Worm (Caenorhabditis elegans) whole organism, L1 larva: Measurements from ENCODE around the gene pal-1.

Source experiments
- C16A3.4 ChIP-seq: fragments of 150-350 bp; optimal IDR thresholded peaks from 2 replicates; lab custom pipeline; 2014; ENCODE audit warnings: missing biosample characterization, missing genetic modification characterization
- C34B4.2 ChIP-seq: sonication (generic microtip); optimal IDR thresholded peaks from 2 replicates; lab custom pipeline; 2017; ENCODE audit warnings: mild to moderate bottlenecking, missing genetic modification characterization, missing compliant biosample characterization
- alr-1 ChIP-seq: fragments of 200-800 bp; sonication (Bioruptor generic); optimal IDR thresholded peaks from 2 replicates; lab custom pipeline; 2018; ENCODE audit warnings: borderline replicate concordance, mild to moderate bottlenecking, missing genetic modification characterization, missing compliant biosample characterization
- aly-2 ChIP-seq: fragments of 150-350 bp; optimal IDR thresholded peaks from 2 replicates; lab custom pipeline; 2014; ENCODE audit warnings: missing biosample characterization, missing genetic modification characterization
- ama-1 ChIP-seq: fragments of 150-350 bp; optimal IDR thresholded peaks from 2 replicates; lab custom pipeline; 2014
- blmp-1 ChIP-seq: fragments of 150-350 bp; optimal IDR thresholded peaks from 2 replicates; lab custom pipeline; 2014; ENCODE audit warnings: missing biosample characterization, missing genetic modification characterization
- ceh-8 ChIP-seq: fragments of 200-800 bp; sonication (Bioruptor generic); optimal IDR thresholded peaks from 2 replicates; lab custom pipeline; 2018; ENCODE audit warnings: mild to moderate bottlenecking, missing genetic modification characterization, moderate library complexity, missing compliant biosample characterization
- ceh-88 ChIP-seq: fragments of 200-800 bp; sonication (Bioruptor generic); IDR thresholded peaks from 2 replicates; pipeline ENCODE4 v1.3.6; 2022; ENCODE audit warnings: missing genetic modification characterization, missing compliant biosample characterization
- ceh-90 ChIP-seq: sonication (generic microtip); optimal IDR thresholded peaks from 2 replicates; lab custom pipeline; 2016; ENCODE audit warnings: missing genetic modification characterization, missing compliant biosample characterization
- dsc-1 ChIP-seq: sonication (generic microtip); optimal IDR thresholded peaks from 2 replicates; lab custom pipeline; 2016; ENCODE audit warnings: mild to moderate bottlenecking, missing genetic modification characterization, missing compliant biosample characterization
- efl-3 ChIP-seq: fragments of 200-800 bp; sonication (Bioruptor generic); optimal IDR thresholded peaks from 2 replicates; lab custom pipeline; 2018; ENCODE audit warnings: mild to moderate bottlenecking, missing genetic modification characterization, missing compliant biosample characterization
- egl-13 ChIP-seq: sonication (generic microtip); optimal IDR thresholded peaks from 2 replicates; lab custom pipeline; 2016; ENCODE audit warnings: missing genotype, missing genetic modification reagents, missing genetic modification characterization, missing compliant biosample characterization
- egl-27 ChIP-seq, 2 experiments: fragments of 150-350 bp in 1 of 2; sonication (generic microtip); optimal IDR thresholded peaks; 3 replicates each; lab custom pipeline; 2017 to 2018; ENCODE audit warnings: missing biosample characterization in 2 of 2, missing genetic modification characterization in 2 of 2, missing genetic modification reagents in 2 of 2
- fkh-4 ChIP-seq: sonication (generic microtip); optimal IDR thresholded peaks from 2 replicates; lab custom pipeline; 2016; ENCODE audit warnings: missing compliant biosample characterization, missing genetic modification characterization, borderline replicate concordance
- fkh-8 ChIP-seq: sonication (generic microtip); optimal IDR thresholded peaks from 2 replicates; lab custom pipeline; 2016; ENCODE audit warnings: mild to moderate bottlenecking, missing genetic modification characterization, missing compliant biosample characterization
- fos-1 ChIP-seq: fragments of 150-350 bp; optimal IDR thresholded peaks from 2 replicates; lab custom pipeline; 2014; ENCODE audit warnings: missing biosample characterization, missing genetic modification characterization
- grh-1 ChIP-seq: fragments of 200-800 bp; sonication (Bioruptor generic); IDR thresholded peaks from 2 replicates; pipeline ENCODE4 v1.3.6; 2022; ENCODE audit warnings: missing genetic modification reagents, missing genetic modification characterization, missing compliant biosample characterization
- hlh-17 ChIP-seq: fragments of 200-800 bp; sonication (Bioruptor generic); optimal IDR thresholded peaks from 2 replicates; lab custom pipeline; 2018; ENCODE audit warnings: missing genetic modification characterization, mild to moderate bottlenecking, missing compliant biosample characterization, moderate library complexity, borderline replicate concordance
- hlh-4 ChIP-seq: sonication (generic microtip); optimal IDR thresholded peaks from 2 replicates; lab custom pipeline; 2016; ENCODE audit warnings: mild to moderate bottlenecking, missing genetic modification characterization, missing compliant biosample characterization
- isw-1 ChIP-seq: fragments of 200-800 bp; sonication (Bioruptor generic); IDR thresholded peaks from 2 replicates; pipeline ENCODE4 v1.3.6; 2022; ENCODE audit warnings: missing genetic modification characterization, missing compliant biosample characterization
- jun-1 ChIP-seq: fragments of 150-350 bp; optimal IDR thresholded peaks from 2 replicates; lab custom pipeline; 2014; ENCODE audit warnings: missing biosample characterization, missing genetic modification reagents, missing genetic modification characterization
- lin-14 ChIP-seq: fragments of 200-800 bp; sonication (Bioruptor generic); optimal IDR thresholded peaks from 2 replicates; lab custom pipeline; 2018; ENCODE audit warnings: mild to moderate bottlenecking, missing genetic modification characterization, moderate library complexity, missing compliant biosample characterization
- lin-35 ChIP-seq, 2 experiments: fragments of 150-350 bp; optimal IDR thresholded peaks; 2 replicates each; lab custom pipeline; 2014; ENCODE audit warnings: missing biosample characterization in 2 of 2, missing genetic modification characterization in 2 of 2, missing genetic modification reagents in 2 of 2
- lsy-2 ChIP-seq, 2 experiments: fragments of 150-350 bp; optimal IDR thresholded peaks; 2 replicates each; lab custom pipeline; 2014; ENCODE audit warnings: missing biosample characterization in 2 of 2, missing genetic modification characterization in 2 of 2
- mab-9 ChIP-seq: fragments of 200-800 bp; sonication (Bioruptor generic); IDR thresholded peaks from 2 replicates; pipeline ENCODE4 v1.3.6; 2022; ENCODE audit warnings: missing genetic modification reagents, missing genetic modification characterization, missing compliant biosample characterization
- mef-2 ChIP-seq: fragments of 150-350 bp; optimal IDR thresholded peaks from 2 replicates; lab custom pipeline; 2014; ENCODE audit warnings: missing biosample characterization, missing genetic modification characterization
- mep-1 ChIP-seq: fragments of 150-350 bp; optimal IDR thresholded peaks from 2 replicates; lab custom pipeline; 2014; ENCODE audit warnings: missing biosample characterization, missing genetic modification characterization
- nhr-12 ChIP-seq: sonication (generic microtip); optimal IDR thresholded peaks from 2 replicates; lab custom pipeline; 2017; ENCODE audit warnings: missing biosample characterization, missing genetic modification characterization
- nhr-19 ChIP-seq: fragments of 200-800 bp; sonication (Bioruptor generic); conservative IDR thresholded peaks from 2 replicates; pipeline ENCODE4 v1.3.6; 2022; ENCODE audit warnings: missing genetic modification characterization, missing compliant biosample characterization
- nhr-237 ChIP-seq: fragments of 150-350 bp; optimal IDR thresholded peaks from 2 replicates; lab custom pipeline; 2014; ENCODE audit warnings: missing biosample characterization, missing genetic modification characterization
- nhr-28 ChIP-seq: fragments of 150-350 bp; optimal IDR thresholded peaks from 2 replicates; lab custom pipeline; 2014; ENCODE audit warnings: missing biosample characterization, missing genetic modification characterization
- nhr-47 ChIP-seq: sonication (generic microtip); optimal IDR thresholded peaks from 2 replicates; lab custom pipeline; 2016; ENCODE audit warnings: mild to moderate bottlenecking, missing genetic modification characterization, moderate library complexity, missing compliant biosample characterization
- nhr-71 ChIP-seq: sonication (generic microtip); optimal IDR thresholded peaks from 2 replicates; lab custom pipeline; 2016; ENCODE audit warnings: mild to moderate bottlenecking, missing genetic modification characterization, moderate library complexity, missing compliant biosample characterization
- nhr-77 ChIP-seq: fragments of 150-350 bp; optimal IDR thresholded peaks from 2 replicates; lab custom pipeline; 2014; ENCODE audit warnings: missing biosample characterization, missing genetic modification characterization
- nhr-85 ChIP-seq: sonication (generic microtip); peaks from one replicate; lab custom pipeline; 2016; ENCODE audit warnings: missing genetic modification characterization, inconsistent platforms, missing compliant biosample characterization
- nhr-90 ChIP-seq: sonication (generic microtip); optimal IDR thresholded peaks from 2 replicates; lab custom pipeline; 2016; ENCODE audit warnings: mild to moderate bottlenecking, missing genetic modification characterization, missing compliant biosample characterization; ENCODE audit not compliant: poor library complexity
- pag-3 ChIP-seq: sonication (generic microtip); optimal IDR thresholded peaks from 2 replicates; lab custom pipeline; 2017; ENCODE audit warnings: missing genetic modification characterization, mild to moderate bottlenecking, missing compliant biosample characterization, antibody characterized with exemption, borderline replicate concordance; ENCODE audit not compliant: insufficient read depth
- pqm-1 ChIP-seq: sonication (generic microtip); optimal IDR thresholded peaks from 3 replicates; lab custom pipeline; 2017; ENCODE audit warnings: missing biosample characterization, missing genetic modification characterization
- rnt-1 ChIP-seq: sonication (generic microtip); optimal IDR thresholded peaks from 2 replicates; lab custom pipeline; 2016; ENCODE audit warnings: mild to moderate bottlenecking, missing genetic modification characterization, moderate library complexity, missing compliant biosample characterization
- skn-1 ChIP-seq: fragments of 150-350 bp; optimal IDR thresholded peaks from 2 replicates; lab custom pipeline; 2014; ENCODE audit warnings: missing biosample characterization, missing genetic modification characterization
- snu-23 ChIP-seq: sonication (generic microtip); optimal IDR thresholded peaks from 2 replicates; lab custom pipeline; 2016; ENCODE audit warnings: missing genetic modification characterization, missing compliant biosample characterization
- sox-4 ChIP-seq: sonication (generic microtip); optimal IDR thresholded peaks from 2 replicates; lab custom pipeline; 2016; ENCODE audit warnings: missing genetic modification characterization, missing compliant biosample characterization
- sptf-1 ChIP-seq: fragments of 150-350 bp; optimal IDR thresholded peaks from 2 replicates; lab custom pipeline; 2014; ENCODE audit warnings: missing biosample characterization, missing genetic modification characterization
- sup-37 ChIP-seq: fragments of 200-800 bp; sonication (Bioruptor generic); optimal IDR thresholded peaks from 2 replicates; lab custom pipeline; 2018; ENCODE audit warnings: mild to moderate bottlenecking, missing genetic modification characterization, missing compliant biosample characterization
- swsn-7 ChIP-seq: sonication (generic microtip); optimal IDR thresholded peaks from 2 replicates; lab custom pipeline; 2016; ENCODE audit warnings: missing genetic modification characterization, missing compliant biosample characterization
- tlp-1 ChIP-seq: fragments of 150-350 bp; optimal IDR thresholded peaks from 2 replicates; lab custom pipeline; 2014; ENCODE audit warnings: missing biosample characterization, missing genetic modification characterization
- unc-62 ChIP-seq: fragments of 150-350 bp; optimal IDR thresholded peaks from 2 replicates; lab custom pipeline; 2014; ENCODE audit warnings: missing biosample characterization, missing genetic modification reagents, missing genetic modification characterization
- unc-86 ChIP-seq: sonication (generic microtip); optimal IDR thresholded peaks from 2 replicates; lab custom pipeline; 2016; ENCODE audit warnings: missing genetic modification characterization, missing compliant biosample characterization
- vab-15 ChIP-seq: sonication (generic microtip); optimal IDR thresholded peaks from 2 replicates; lab custom pipeline; 2017; ENCODE audit warnings: missing genotype, mild to moderate bottlenecking, missing genetic modification characterization, missing compliant biosample characterization
- zag-1 ChIP-seq: fragments of 150-350 bp; optimal IDR thresholded peaks from 2 replicates; lab custom pipeline; 2014; ENCODE audit warnings: missing biosample characterization, missing genetic modification characterization

pal-1 gene

DNA sequence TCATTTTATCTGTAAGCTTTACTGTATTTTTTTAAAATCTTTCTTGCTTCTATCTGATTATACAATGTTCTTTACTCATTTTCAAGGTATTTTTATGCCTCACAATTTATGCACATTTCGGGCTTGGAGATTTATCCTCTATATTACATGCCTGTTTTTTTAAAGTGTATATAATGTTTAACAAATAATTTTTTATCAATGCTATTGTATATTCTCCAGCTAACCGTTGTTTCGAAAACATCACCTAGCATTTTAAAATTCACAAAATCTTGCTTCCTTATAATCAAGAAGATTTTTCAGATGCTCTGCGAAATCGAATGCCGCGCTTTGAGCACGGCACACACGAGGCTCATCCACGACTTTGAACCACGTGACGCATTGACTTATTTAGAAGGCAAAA lies 42.6 kb upstream of the pal-1 start, which contains the start of gene ced-4:
Gene ced-4 (plus strand): TSS at position 301 of the 400 bp plus-strand sequence.
- TF ChIP-seq dsc-1 (tag; lab: Kevin White, UChicago) (no peak), ceh-90 (tag; lab: Kevin White, UChicago) (no peak), ceh-8 (GFP tag; lab: Kevin White, UChicago) (no peak), grh-1 (GFP tag; lab: Robert Waterston, UW) (no peak), mef-2 (tag; lab: Kevin White, UChicago) (no peak), tlp-1 (tag; lab: Kevin White, UChicago) (no peak), sup-37 (no peak), aly-2 (tag; lab: Kevin White, UChicago) (no peak), isw-1 (no peak), nhr-28 (tag; lab: Kevin White, UChicago) (no peak), fos-1 (tag; lab: Kevin White, UChicago) (no peak), egl-27 (tag; optimal IDR thresholded peaks at IDR 0.05; lab: Kevin White, UChicago) (no peak), nhr-90 (no peak), skn-1 (tag; lab: Kevin White, UChicago) (no peak), vab-15 (no peak), mep-1 (tag; lab: Kevin White, UChicago) (no peak), lsy-2 (tag; optimal IDR thresholded peaks at IDR 0.05; lab: Kevin White, UChicago) (no peak), C34B4.2 (tag; lab: Kevin White, UChicago) (no peak), nhr-47 (tag; lab: Kevin White, UChicago) (no peak), C16A3.4 (no peak)
- TF ChIP-seq, all 84 proteins: peak for 0

DNA sequence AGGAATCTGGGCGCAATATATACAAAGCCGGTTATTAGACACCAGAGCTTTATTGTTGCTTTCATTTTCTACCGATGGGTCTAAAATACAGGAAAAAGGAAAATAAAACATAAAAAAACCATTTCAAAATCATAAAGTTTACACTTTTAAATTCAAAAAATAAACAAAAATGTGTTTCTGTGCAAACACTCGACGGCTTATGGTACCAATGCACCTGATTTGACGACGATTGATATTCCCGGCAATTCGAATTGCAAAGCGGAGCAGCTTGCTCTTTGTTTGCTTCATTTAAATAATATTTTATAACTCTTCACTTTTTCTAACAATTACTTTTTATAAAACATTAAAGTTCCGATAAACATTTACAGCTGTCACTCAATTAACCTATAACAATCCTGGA lies 40.8 kb upstream of the pal-1 start, which contains the start of gene F26A1.1:
Gene F26A1.1 (plus strand): TSS at position 369 of the 400 bp plus-strand sequence.
- TF ChIP-seq skn-1 (tag; lab: Kevin White, UChicago): peak; percentile 14
- no peak for TF ChIP-seq mep-1 (tag; lab: Kevin White, UChicago)
- TF ChIP-seq fos-1 (tag; lab: Kevin White, UChicago): no peak
- TF ChIP-seq sup-37: no peak
- no peak for TF ChIP-seq nhr-85
- TF ChIP-seq egl-13 (tag; lab: Kevin White, UChicago): no peak
- peak; percentile 4 for TF ChIP-seq rnt-1 (tag; lab: Kevin White, UChicago)
- TF ChIP-seq lsy-2 (tag; optimal IDR thresholded peaks at IDR 0.05; lab: Kevin White, UChicago): peak; percentile 50 to 67
- no peak for TF ChIP-seq ama-1 (lab: Kevin White, UChicago)
- no peak for TF ChIP-seq unc-62 (GFP tag; lab: Kevin White, UChicago)
- TF ChIP-seq unc-86 (tag; lab: Kevin White, UChicago): no peak
- TF ChIP-seq swsn-7 (tag; lab: Kevin White, UChicago): no peak
- no peak for TF ChIP-seq isw-1
- TF ChIP-seq nhr-71 (tag; lab: Kevin White, UChicago): peak; percentile 22
- no peak for TF ChIP-seq nhr-19 (GFP tag; lab: Robert Waterston, UW)
- no peak for TF ChIP-seq pag-3 (tag; lab: Kevin White, UChicago)
- TF ChIP-seq alr-1: no peak
- TF ChIP-seq snu-23 (GFP tag; lab: Kevin White, UChicago): peak; percentile 41
- no peak for TF ChIP-seq jun-1
- TF ChIP-seq mab-9 (GFP tag; lab: Robert Waterston, UW): no peak
- no peak for TF ChIP-seq hlh-17 (GFP tag; lab: Kevin White, UChicago)
- TF ChIP-seq blmp-1: no peak
- TF ChIP-seq ceh-90 (tag; lab: Kevin White, UChicago): no peak
- TF ChIP-seq sptf-1 (tag; lab: Kevin White, UChicago): no peak
- TF ChIP-seq nhr-12 (tag; lab: Kevin White, UChicago): no peak
- TF ChIP-seq nhr-77: no peak
- peak; percentile 23 for TF ChIP-seq C16A3.4
- TF ChIP-seq aly-2 (tag; lab: Kevin White, UChicago): no peak
- TF ChIP-seq fkh-8 (tag; lab: Kevin White, UChicago): no peak
- no peak for TF ChIP-seq nhr-237 (tag; lab: Kevin White, UChicago)
- TF ChIP-seq fkh-4 (tag; lab: Kevin White, UChicago): no peak
- TF ChIP-seq ceh-88 (GFP tag; lab: Robert Waterston, UW): no peak
- TF ChIP-seq sox-4 (tag; lab: Kevin White, UChicago): no peak
- TF ChIP-seq lin-14: no peak
- TF ChIP-seq efl-3: no peak
- TF ChIP-seq dsc-1 (tag; lab: Kevin White, UChicago): no peak
- no peak for TF ChIP-seq tlp-1 (tag; lab: Kevin White, UChicago)
- TF ChIP-seq nhr-47 (tag; lab: Kevin White, UChicago): no peak
- TF ChIP-seq grh-1 (GFP tag; lab: Robert Waterston, UW): no peak
- TF ChIP-seq pqm-1 (tag; lab: Kevin White, UChicago): no peak
- TF ChIP-seq hlh-4 (tag; lab: Kevin White, UChicago): no peak
- no peak for TF ChIP-seq egl-27 (tag; optimal IDR thresholded peaks at IDR 0.05; lab: Kevin White, UChicago)
- TF ChIP-seq zag-1 (tag; lab: Kevin White, UChicago): no peak
- TF ChIP-seq lin-35 (GFP tag; optimal IDR thresholded peaks at IDR 0.05; lab: Kevin White, UChicago): peak; percentile 57 to 68
